Fruit fly (Drosophila melanogaster): ENCODE results near the gene CG6576.

CG6576 gene

dm6 chr3L:8719990-8720559 is 35.7 kb upstream of the CG6576 start, which contains the start of gene SrpRbeta (continued):
- TF ChIP-seq CG8924 (tag; optimal IDR thresholded peaks at IDR 0.05): no peak
- no peak for TF ChIP-seq CG18262 (tag; optimal IDR thresholded peaks at IDR 0.05)
- no peak for TF ChIP-seq CG4328 (GFP tag; optimal IDR thresholded peaks at IDR 0.05)
- TF ChIP-seq jigr1 (GFP tag; IDR thresholded peaks at IDR 0.05): no peak
- no peak for TF ChIP-seq CG2199 (GFP tag; IDR thresholded peaks at IDR 0.05)
- TF ChIP-seq chn (GFP tag; optimal IDR thresholded peaks at IDR 0.05): no peak
- no peak for TF ChIP-seq CG2129 (GFP tag; IDR thresholded peaks at IDR 0.05; ENCODE audit: partially characterized antibody)
- TF ChIP-seq Jarid2 (GFP tag; optimal IDR thresholded peaks at IDR 0.05): no peak
- no peak for TF ChIP-seq CG6765 (GFP tag; optimal IDR thresholded peaks at IDR 0.05)
- TF ChIP-seq ranshi (GFP tag; IDR thresholded peaks at IDR 0.05): no peak
- no peak for TF ChIP-seq gce (GFP tag; IDR thresholded peaks at IDR 0.05)
- peak; percentile 54; the same call in 1 of the 3 replicates for TF ChIP-seq ci (GFP tag; IDR thresholded peaks at IDR 0.05)
- TF ChIP-seq HLHmδ (GFP tag; optimal IDR thresholded peaks at IDR 0.05): no peak
- no peak for TF ChIP-seq CG3726 (GFP tag; IDR thresholded peaks at IDR 0.05)
- peak; percentile 1 for TF ChIP-seq Nf-YC (tag; optimal IDR thresholded peaks at IDR 0.05)
- no peak for TF ChIP-seq Trl (optimal IDR thresholded peaks at IDR 0.05)
- TF ChIP-seq Trl (GFP tag; optimal IDR thresholded peaks at IDR 0.05): peak; percentile 45
- TF ChIP-seq ato (GFP tag; IDR thresholded peaks at IDR 0.05; ENCODE audit: partially characterized antibody): no peak
- TF ChIP-seq Med (GFP tag): peak; percentile 92
- TF ChIP-seq Ssrp (tag; optimal IDR thresholded peaks at IDR 0.05): no peak
- TF ChIP-seq CG33557 (GFP tag; optimal IDR thresholded peaks at IDR 0.05): no peak
- no peak for TF ChIP-seq CG9876 (GFP tag; optimal IDR thresholded peaks at IDR 0.05)
- no peak for TF ChIP-seq tap (tag; optimal IDR thresholded peaks at IDR 0.05)
- no peak for TF ChIP-seq salm (tag; optimal IDR thresholded peaks at IDR 0.05)
- TF ChIP-seq CG10959 (GFP tag; IDR thresholded peaks at IDR 0.05): no peak
- no peak for TF ChIP-seq sim (GFP tag; IDR thresholded peaks at IDR 0.05)
- TF ChIP-seq trem (tag; optimal IDR thresholded peaks at IDR 0.05): peak; percentile 75
- TF ChIP-seq sob (GFP tag; IDR thresholded peaks at IDR 0.05): peak; percentile 68
- no peak for TF ChIP-seq CG10654 (GFP tag; optimal IDR thresholded peaks at IDR 0.05)
- TF ChIP-seq luna (GFP tag; optimal IDR thresholded peaks at IDR 0.05): no peak
- peak; percentile 36 for TF ChIP-seq zfh2 (GFP tag; optimal IDR thresholded peaks at IDR 0.05)
- TF ChIP-seq CG7928 (GFP tag; optimal IDR thresholded peaks at IDR 0.05): no peak
- TF ChIP-seq CG15269 (tag; optimal IDR thresholded peaks at IDR 0.05): no peak
- TF ChIP-seq ind (GFP tag; optimal IDR thresholded peaks at IDR 0.05): no peak
- no peak for TF ChIP-seq CG18011 (GFP tag; optimal IDR thresholded peaks at IDR 0.05)
- no peak for TF ChIP-seq Rx (GFP tag; IDR thresholded peaks at IDR 0.05)
- TF ChIP-seq twi (tag; optimal IDR thresholded peaks at IDR 0.05): no peak
- TF ChIP-seq insv (GFP tag; optimal IDR thresholded peaks at IDR 0.05): no peak
- TF ChIP-seq CG14441 (GFP tag; IDR thresholded peaks at IDR 0.05): no peak
- TF ChIP-seq CG1647 (GFP tag; optimal IDR thresholded peaks at IDR 0.05): peak; percentile 6
- TF ChIP-seq CG9437 (GFP tag; optimal IDR thresholded peaks at IDR 0.05): no peak
- TF ChIP-seq CG11085 (GFP tag; IDR thresholded peaks at IDR 0.05): no peak
- TF ChIP-seq bigmax (GFP tag; optimal IDR thresholded peaks at IDR 0.05): no peak
- TF ChIP-seq sug (tag; optimal IDR thresholded peaks at IDR 0.05): peak; percentile 20
- TF ChIP-seq CG14667 (GFP tag; IDR thresholded peaks at IDR 0.05): no peak
- TF ChIP-seq CG16779 (GFP tag; IDR thresholded peaks at IDR 0.05): 0 out of 2 replicates have a peak, but pooled peaks have one; percentile 27
- no peak for TF ChIP-seq Drgx (GFP tag; IDR thresholded peaks at IDR 0.05)
- TF ChIP-seq nau (GFP tag; optimal IDR thresholded peaks at IDR 0.05): no peak
- no peak for TF ChIP-seq tna (GFP tag; IDR thresholded peaks at IDR 0.05; ENCODE audit: partially characterized antibody)
- no peak for TF ChIP-seq BtbVII (GFP tag; optimal IDR thresholded peaks at IDR 0.05)
- TF ChIP-seq CG3847 (GFP tag; IDR thresholded peaks at IDR 0.05): peak; percentile 42; the same call in 1 of the 2 replicates
- no peak for TF ChIP-seq CG7786 (GFP tag; optimal IDR thresholded peaks at IDR 0.05)
